Fruit fly (Drosophila melanogaster) whole organism, pupa: ENCODE measurements around the gene ssp.

Experiments used
- CG10348 ChIP-seq: fragments of 200-800 bp; sonication (Bioruptor generic); IDR thresholded peaks from 2 replicates; pipeline ENCODE4 v1.3.6; 2022; ENCODE audit warnings: missing biosample characterization, missing genetic modification characterization
- CG12605 ChIP-seq: fragments of 200-800 bp; sonication (Bioruptor generic); IDR thresholded peaks from 2 replicates; pipeline ENCODE4 v1.3.6; 2022; ENCODE audit warnings: missing biosample characterization, missing genetic modification characterization
- CG13204 ChIP-seq: fragments of 200-800 bp; sonication (Bioruptor generic); optimal IDR thresholded peaks from 2 replicates; lab custom pipeline; 2018; ENCODE audit warnings: missing biosample characterization, mild to moderate bottlenecking, missing genetic modification characterization, moderate library complexity
- CG14655 ChIP-seq: fragments of 200-800 bp; sonication (Bioruptor generic); optimal IDR thresholded peaks from 3 replicates; lab custom pipeline; 2017; ENCODE audit warnings: mild to moderate bottlenecking, missing biosample characterization, missing genetic modification reagents, missing genetic modification characterization
- CG15710 ChIP-seq: fragments of 200-800 bp; sonication (Bioruptor generic); optimal IDR thresholded peaks from 2 replicates; lab custom pipeline; 2018; ENCODE audit warnings: missing biosample characterization, mild to moderate bottlenecking, missing genetic modification characterization, moderate library complexity
- CG17806 ChIP-seq: fragments of 200-800 bp; sonication (Bioruptor generic); optimal IDR thresholded peaks from 2 replicates; lab custom pipeline; 2018; ENCODE audit warnings: missing biosample characterization, mild to moderate bottlenecking, missing genetic modification characterization, moderate library complexity
- CG32121 ChIP-seq: fragments of 200-800 bp; sonication (Bioruptor generic); IDR thresholded peaks from 2 replicates; pipeline ENCODE4 v1.3.6; 2022; ENCODE audit warnings: missing biosample characterization, missing genetic modification characterization
- CG34367 ChIP-seq: fragments of 200-800 bp; sonication (Bioruptor generic); optimal IDR thresholded peaks from 2 replicates; lab custom pipeline; 2018; ENCODE audit warnings: missing biosample characterization, mild to moderate bottlenecking, missing genetic modification characterization
- CG4496 ChIP-seq: fragments of 200-800 bp; sonication (Bioruptor generic); IDR thresholded peaks from 3 replicates; pipeline ENCODE4 v1.3.6; 2022; ENCODE audit warnings: missing biosample characterization, missing genetic modification characterization
- CG8159 ChIP-seq: fragments of 200-800 bp; sonication (Bioruptor generic); optimal IDR thresholded peaks from 3 replicates; lab custom pipeline; 2018; ENCODE audit warnings: missing biosample characterization, mild to moderate bottlenecking, missing genetic modification characterization, moderate library complexity
- CG8301 ChIP-seq: fragments of 200-800 bp; sonication (Bioruptor generic); optimal IDR thresholded peaks from 2 replicates; lab custom pipeline; 2018; ENCODE audit warnings: missing biosample characterization, mild to moderate bottlenecking, missing genetic modification characterization
- CG9948 ChIP-seq: fragments of 200-800 bp; sonication (Bioruptor generic); optimal IDR thresholded peaks from 2 replicates; lab custom pipeline; 2018; ENCODE audit warnings: missing biosample characterization, mild to moderate bottlenecking, missing genetic modification characterization, moderate library complexity
- D1 ChIP-seq: fragments of 200-800 bp; sonication (Bioruptor generic); optimal IDR thresholded peaks from 2 replicates; lab custom pipeline; 2018; ENCODE audit warnings: missing biosample characterization, mild to moderate bottlenecking, missing genetic modification characterization, moderate library complexity
- EcR ChIP-seq: fragments of 200-800 bp; sonication (Bioruptor generic); optimal IDR thresholded peaks from 3 replicates; lab custom pipeline; 2019; ENCODE audit warnings: missing biosample characterization, missing genetic modification characterization, mild to moderate bottlenecking, moderate library complexity, missing genetic modification reagents
- Ets98B ChIP-seq: fragments of 200-800 bp; sonication (Bioruptor generic); IDR thresholded peaks from 2 replicates; pipeline ENCODE4 v1.3.6; 2022; ENCODE audit warnings: missing biosample characterization, missing genetic modification characterization
- Pif1A ChIP-seq: fragments of 200-800 bp; sonication (Bioruptor generic); optimal IDR thresholded peaks from 3 replicates; lab custom pipeline; 2016; ENCODE audit warnings: missing biosample characterization, missing genetic modification characterization
- Pif1B ChIP-seq: fragments of 200-800 bp; sonication (Bioruptor generic); optimal IDR thresholded peaks from 3 replicates; lab custom pipeline; 2016; ENCODE audit warnings: missing biosample characterization, missing genetic modification characterization
- Snoo ChIP-seq: fragments of 200-800 bp; sonication (Bioruptor generic); optimal IDR thresholded peaks from 3 replicates; lab custom pipeline; 2017; ENCODE audit warnings: missing biosample characterization, mild to moderate bottlenecking, missing genetic modification characterization, inconsistent platforms
- fd96Ca ChIP-seq: fragments of 200-800 bp; sonication (Bioruptor generic); IDR thresholded peaks from 3 replicates; pipeline ENCODE4 v1.3.6; 2022; ENCODE audit warnings: missing biosample characterization, missing genetic modification characterization
- gl ChIP-seq: fragments of 200-800 bp; sonication (Bioruptor generic); optimal IDR thresholded peaks from 2 replicates; lab custom pipeline; 2018; ENCODE audit warnings: missing biosample characterization, mild to moderate bottlenecking, missing genetic modification characterization
- rn ChIP-seq: fragments of 200-800 bp; sonication (Bioruptor generic); IDR thresholded peaks from 2 replicates; pipeline ENCODE4 v1.3.6; 2022; ENCODE audit warnings: missing biosample characterization, missing genetic modification characterization

The ssp gene

DNA sequence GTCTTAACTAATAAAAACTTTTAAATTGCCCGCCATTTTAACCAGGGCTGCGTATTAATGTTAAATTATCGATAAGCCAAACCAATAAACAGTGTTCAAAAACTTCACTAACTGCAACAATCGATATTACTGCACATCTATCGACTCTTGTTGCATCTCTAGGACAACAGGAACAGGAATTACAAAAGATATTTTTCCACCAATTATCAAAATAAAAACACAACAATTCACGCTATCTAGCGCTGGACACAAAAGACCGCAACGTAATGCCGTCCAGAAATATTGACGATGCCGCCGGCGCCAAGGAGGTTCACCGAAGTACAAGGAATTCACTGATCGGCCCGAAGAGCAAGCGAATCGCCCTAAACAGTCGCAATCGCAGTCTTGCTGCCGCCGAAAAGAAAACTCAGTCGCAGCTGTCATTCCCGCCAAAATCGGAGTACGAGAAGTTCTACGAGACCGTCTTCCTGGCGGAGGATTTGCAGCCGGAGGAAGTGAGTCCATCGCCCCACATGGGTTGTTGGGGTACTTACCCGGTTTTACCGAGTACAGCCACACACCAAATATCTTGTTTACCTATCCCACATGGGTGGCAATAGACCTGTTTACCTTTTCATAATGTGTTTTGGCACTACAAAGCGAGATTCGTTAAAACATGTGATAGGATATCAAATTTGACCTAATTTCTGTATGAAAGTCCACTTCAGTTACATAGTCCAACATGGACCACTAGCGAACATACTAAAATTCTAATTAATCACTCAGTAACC lies 1.9 kb upstream of the ssp start, which contains the start of gene vers:
vers (plus strand) TSS at position 136 of the 770 bp plus-strand sequence.
- no peak for TF ChIP-seq CG9948
- no peak for TF ChIP-seq Ets98B (GFP tag; lab: Robert Waterston, UW)
- TF ChIP-seq fd96Ca (GFP tag; lab: Robert Waterston, UW), result no peak
- no peak for TF ChIP-seq CG15710 (tag; lab: Kevin White, UChicago)
- no peak for TF ChIP-seq CG13204 (GFP tag; lab: Kevin White, UChicago)

- TF ChIP-seq EcR (GFP tag; lab: Kevin White, UChicago) (no peak), rn (GFP tag; lab: Robert Waterston, UW) (no peak), D1 (tag; lab: Kevin White, UChicago) (no peak), CG32121 (GFP tag; lab: Robert Waterston, UW) (no peak), CG13204 (GFP tag; lab: Kevin White, UChicago) (no peak), Pif1A (no peak), fd96Ca (GFP tag; lab: Robert Waterston, UW) (no peak), CG8159 (no peak), Snoo (no peak), Pif1B (no peak), CG10348 (GFP tag; lab: Robert Waterston, UW) (no peak), CG4496 (no peak)
- TF ChIP-seq, all 21 proteins: peak for 0
These were observed 574 bp downstream of the ssp start for dm6 chr3L:12118631-12119030.

DNA sequence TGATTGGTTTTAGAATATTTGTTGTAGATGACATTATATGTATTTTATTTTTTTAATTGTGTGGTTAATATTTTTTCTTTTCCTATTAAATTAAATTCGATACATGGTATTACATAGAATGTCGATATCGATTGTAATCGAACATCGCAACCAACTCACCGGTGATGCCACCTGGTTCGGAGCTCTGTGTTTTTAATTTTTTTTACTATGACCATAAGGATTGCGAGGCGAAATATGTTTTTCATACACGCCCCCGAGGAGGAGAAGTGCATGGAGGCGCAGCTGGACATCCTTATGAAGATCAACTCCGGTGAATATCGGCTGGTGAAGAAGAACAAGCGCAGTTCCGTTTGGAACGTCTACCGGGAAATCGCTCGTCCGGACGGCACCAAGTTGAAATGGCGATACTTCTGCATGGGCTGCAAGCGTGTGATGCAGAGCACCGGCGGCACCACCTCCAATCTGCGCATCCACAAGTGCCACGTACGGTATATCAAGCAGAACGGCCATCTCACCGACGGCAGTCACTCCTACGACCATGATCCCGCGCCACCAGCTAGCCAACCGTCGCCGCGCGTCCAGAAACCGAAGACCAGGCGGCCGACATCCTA lies 1.9 kb downstream of the ssp start, which contains the start of gene CG11560:
CG11560 (plus strand) TSS at position 145 of the 611 bp plus-strand sequence.
- TF ChIP-seq CG10348 (GFP tag; lab: Robert Waterston, UW), result no peak
- TF ChIP-seq CG4496, result no peak
- TF ChIP-seq CG9948, result no peak
- TF ChIP-seq CG12605 (GFP tag; lab: Robert Waterston, UW), result no peak
- no peak for TF ChIP-seq fd96Ca (GFP tag; lab: Robert Waterston, UW)
- no peak for TF ChIP-seq Pif1B
- TF ChIP-seq CG17806 (tag; lab: Kevin White, UChicago), result no peak
- no peak for TF ChIP-seq Pif1A
- no peak for TF ChIP-seq D1 (tag; lab: Kevin White, UChicago)
- TF ChIP-seq gl (tag; lab: Kevin White, UChicago), result no peak
- TF ChIP-seq CG13204 (GFP tag; lab: Kevin White, UChicago), result no peak
- no peak for TF ChIP-seq EcR (GFP tag; lab: Kevin White, UChicago)
- TF ChIP-seq CG14655 (GFP tag; lab: Kevin White, UChicago), result no peak
- TF ChIP-seq CG8301 (tag; lab: Kevin White, UChicago), result no peak
- no peak for TF ChIP-seq rn (GFP tag; lab: Robert Waterston, UW)
- TF ChIP-seq Snoo, result no peak
- no peak for TF ChIP-seq CG8159
- no peak for TF ChIP-seq Ets98B (GFP tag; lab: Robert Waterston, UW)
- TF ChIP-seq, all 21 proteins: peak for 0

DNA sequence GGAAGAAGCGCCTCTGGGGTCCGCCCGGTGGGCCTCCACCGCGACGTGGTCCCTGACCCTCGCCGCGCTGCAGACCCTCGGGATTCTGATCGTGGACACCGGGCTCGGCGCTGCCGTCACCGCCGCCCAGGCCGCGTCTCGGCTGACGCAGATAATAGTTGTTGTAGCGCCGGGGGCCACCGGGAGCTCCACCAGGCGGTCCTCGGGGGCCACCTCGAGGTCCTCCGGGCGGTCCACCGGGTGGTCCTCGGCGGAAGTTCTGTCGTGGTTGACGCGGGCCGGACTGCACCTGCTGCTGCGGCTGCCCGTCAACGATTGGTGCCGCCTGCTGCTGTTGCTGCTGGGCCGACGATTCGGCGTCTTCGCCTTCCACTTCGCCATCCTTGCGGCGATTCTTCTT lies 4.8 kb downstream of the ssp start:
- TF ChIP-seq gl (tag; lab: Kevin White, UChicago) (no peak), Pif1B (no peak), CG15710 (tag; lab: Kevin White, UChicago) (no peak), CG8159 (no peak), CG14655 (GFP tag; lab: Kevin White, UChicago) (no peak), CG4496 (no peak), rn (GFP tag; lab: Robert Waterston, UW) (no peak), Ets98B (GFP tag; lab: Robert Waterston, UW) (no peak), fd96Ca (GFP tag; lab: Robert Waterston, UW) (no peak), CG12605 (GFP tag; lab: Robert Waterston, UW) (no peak), CG17806 (tag; lab: Kevin White, UChicago) (no peak), D1 (tag; lab: Kevin White, UChicago) (no peak), CG13204 (GFP tag; lab: Kevin White, UChicago) (no peak), Pif1A (no peak), CG34367 (tag; lab: Kevin White, UChicago) (no peak), CG8301 (tag; lab: Kevin White, UChicago) (no peak), Snoo (no peak), CG32121 (GFP tag; lab: Robert Waterston, UW) (no peak), EcR (GFP tag; lab: Kevin White, UChicago) (no peak)
- TF ChIP-seq, all 21 proteins: peak for 0

dm6 chr3L:12124138-12124583 lies 6.1 kb downstream of the ssp start:
- TF ChIP-seq gl (tag; lab: Kevin White, UChicago) (peak; percentile 16), CG34367 (tag; lab: Kevin White, UChicago) (peak; percentile 4), CG4496 (no peak), CG32121 (GFP tag; lab: Robert Waterston, UW) (peak; percentile 64), fd96Ca (GFP tag; lab: Robert Waterston, UW) (peak; percentile 54; the same call in 1 of the 3 replicates), CG8159 (peak; percentile 6), CG15710 (tag; lab: Kevin White, UChicago) (peak; percentile 20), CG13204 (GFP tag; lab: Kevin White, UChicago) (peak; percentile 78), CG17806 (tag; lab: Kevin White, UChicago) (peak; percentile 3), Ets98B (GFP tag; lab: Robert Waterston, UW) (peak; percentile 57; the same call in 1 of the 2 replicates), CG9948 (no peak), CG14655 (GFP tag; lab: Kevin White, UChicago) (no peak), CG12605 (GFP tag; lab: Robert Waterston, UW) (0 out of 2 replicates have a peak, but pooled peaks have one; percentile 28), EcR (GFP tag; lab: Kevin White, UChicago) (peak; percentile 50)
